Worm (Caenorhabditis elegans) whole organism, L4 larva: ENCODE measurements around the gene syg-1.

Experiments
- F10B5.3 ChIP-seq: sonication (generic microtip); optimal IDR thresholded peaks from 2 replicates; lab custom pipeline; 2016; ENCODE audit warnings: mild to moderate bottlenecking, missing genetic modification characterization, missing compliant biosample characterization
- R02D3.7 ChIP-seq: fragments of 150-350 bp; sonication (generic microtip); optimal IDR thresholded peaks from 3 replicates; lab custom pipeline; 2014; ENCODE audit warnings: missing biosample characterization, missing genetic modification characterization
- Y105C5A.15 ChIP-seq: fragments of 200-800 bp; sonication (Bioruptor generic); IDR thresholded peaks from 2 replicates; pipeline ENCODE4 v1.3.6; 2022; ENCODE audit warnings: missing genetic modification characterization, missing compliant biosample characterization
- Y48G9A.11 ChIP-seq: fragments of 200-800 bp; sonication (Bioruptor generic); IDR thresholded peaks from 2 replicates; pipeline ENCODE4 v1.3.6; 2022; ENCODE audit warnings: missing genetic modification reagents, missing genetic modification characterization, missing compliant biosample characterization
- Y5F2A.4 ChIP-seq: fragments of 200-800 bp; sonication (Bioruptor generic); optimal IDR thresholded peaks from 2 replicates; lab custom pipeline; 2018; ENCODE audit warnings: mild to moderate bottlenecking, missing genetic modification characterization, missing compliant biosample characterization
- ama-1 ChIP-seq: fragments of 150-350 bp; optimal IDR thresholded peaks from 2 replicates; lab custom pipeline; 2014; ENCODE audit warnings: inconsistent platforms, mixed read lengths
- arid-1 ChIP-seq: fragments of 200-800 bp; sonication (Bioruptor generic); conservative IDR thresholded peaks from 2 replicates; pipeline ENCODE4 v1.3.6; 2022; ENCODE audit warnings: missing genetic modification reagents, missing genetic modification characterization, missing compliant biosample characterization
- attf-4 ChIP-seq: sonication (generic microtip); optimal IDR thresholded peaks from 3 replicates; lab custom pipeline; 2017; ENCODE audit warnings: missing biosample characterization, missing genetic modification characterization
- ceh-28 ChIP-seq: fragments of 150-350 bp; optimal IDR thresholded peaks from 2 replicates; lab custom pipeline; 2014; ENCODE audit warnings: missing biosample characterization, missing genetic modification reagents, missing genetic modification characterization
- ceh-62 ChIP-seq: sonication (generic microtip); optimal IDR thresholded peaks from 2 replicates; lab custom pipeline; 2017; ENCODE audit warnings: missing biosample characterization, missing genetic modification characterization
- ceh-82 ChIP-seq: sonication (generic microtip); optimal IDR thresholded peaks from 2 replicates; lab custom pipeline; 2017; ENCODE audit warnings: missing biosample characterization, missing genetic modification characterization
- cey-2 ChIP-seq: sonication (generic microtip); optimal IDR thresholded peaks from 3 replicates; lab custom pipeline; 2017; ENCODE audit warnings: missing genetic modification characterization, mild to moderate bottlenecking, missing compliant biosample characterization, antibody characterized with exemption, borderline replicate concordance; ENCODE audit not compliant: insufficient read depth
- ctbp-1 ChIP-seq: fragments of 200-800 bp; sonication (Bioruptor generic); IDR thresholded peaks from 2 replicates; pipeline ENCODE4 v1.3.6; 2022; ENCODE audit warnings: missing genetic modification reagents, missing genetic modification characterization, missing compliant biosample characterization
- daf-16 ChIP-seq, 3 experiments: sonication (generic microtip); optimal IDR thresholded peaks; 2 replicates each; lab custom pipeline; 2016 to 2017; ENCODE audit warnings: missing genetic modification characterization in 3 of 3, missing genetic modification reagents in 3 of 3, mild to moderate bottlenecking in 2 of 3, missing compliant biosample characterization in 2 of 3, missing biosample characterization in 1 of 3, moderate library complexity in 1 of 3
- daf-19 ChIP-seq: fragments of 200-800 bp; sonication (Bioruptor generic); conservative IDR thresholded peaks from 2 replicates; pipeline ENCODE4 v1.3.6; 2022; ENCODE audit warnings: missing genetic modification characterization, missing compliant biosample characterization
- dmd-8 ChIP-seq: fragments of 200-800 bp; sonication (Bioruptor generic); IDR thresholded peaks from 2 replicates; pipeline ENCODE4 v1.3.6; 2022; ENCODE audit warnings: missing genetic modification characterization, missing compliant biosample characterization
- duxl-1 ChIP-seq: sonication (generic microtip); optimal IDR thresholded peaks from 2 replicates; lab custom pipeline; 2016; ENCODE audit warnings: mild to moderate bottlenecking, missing genetic modification characterization, moderate library complexity, missing compliant biosample characterization; ENCODE audit not compliant: poor library complexity
- egl-27 ChIP-seq: sonication (generic microtip); optimal IDR thresholded peaks from 3 replicates; lab custom pipeline; 2017; ENCODE audit warnings: missing biosample characterization, missing genetic modification reagents, missing genetic modification characterization
- egl-43 ChIP-seq: fragments of 200-800 bp; sonication (Bioruptor generic); IDR thresholded peaks from 2 replicates; pipeline ENCODE4 v1.3.6; 2022; ENCODE audit warnings: missing genetic modification reagents, missing genetic modification characterization, missing compliant biosample characterization
- fos-1 ChIP-seq: fragments of 150-350 bp; optimal IDR thresholded peaks from 2 replicates; lab custom pipeline; 2014; ENCODE audit warnings: missing biosample characterization, missing genetic modification characterization
- gei-8 ChIP-seq: fragments of 200-800 bp; sonication (Bioruptor generic); optimal IDR thresholded peaks from 2 replicates; lab custom pipeline; 2018; ENCODE audit warnings: mild to moderate bottlenecking, missing genetic modification characterization, missing compliant biosample characterization
- hif-1 ChIP-seq, 2 experiments: sonication (generic microtip); optimal IDR thresholded peaks; 2 replicates each; lab custom pipeline; 2016 to 2017; ENCODE audit warnings: missing compliant biosample characterization in 2 of 2, missing genetic modification characterization in 2 of 2, missing genetic modification reagents in 2 of 2, missing genotype in 2 of 2, mild to moderate bottlenecking in 1 of 2
- hlh-11 ChIP-seq: fragments of 200-800 bp; sonication (Bioruptor generic); optimal IDR thresholded peaks from 2 replicates; lab custom pipeline; 2018; ENCODE audit warnings: mild to moderate bottlenecking, missing genetic modification characterization, missing compliant biosample characterization
- jun-1 ChIP-seq: fragments of 150-350 bp; optimal IDR thresholded peaks from 2 replicates; lab custom pipeline; 2014; ENCODE audit warnings: missing biosample characterization, missing genetic modification reagents, missing genetic modification characterization
- lim-7 ChIP-seq: fragments of 200-800 bp; sonication (Bioruptor generic); IDR thresholded peaks from 2 replicates; pipeline ENCODE4 v1.3.6; 2022; ENCODE audit warnings: missing genetic modification characterization, missing compliant biosample characterization
- lin-1 ChIP-seq: fragments of 200-800 bp; sonication (Bioruptor generic); IDR thresholded peaks from 2 replicates; pipeline ENCODE4 v1.3.6; 2022; ENCODE audit warnings: missing genetic modification reagents, missing genetic modification characterization, missing compliant biosample characterization
- lin-15B ChIP-seq: fragments of 150-350 bp; sonication (generic microtip); optimal IDR thresholded peaks from 3 replicates; lab custom pipeline; 2014; ENCODE audit warnings: missing biosample characterization, missing genetic modification characterization
- lin-29 ChIP-seq: fragments of 200-800 bp; sonication (Bioruptor generic); IDR thresholded peaks from 2 replicates; pipeline ENCODE4 v1.3.6; 2022; ENCODE audit warnings: missing genetic modification reagents, missing genetic modification characterization, missing compliant biosample characterization
- lin-38 ChIP-seq: fragments of 200-800 bp; sonication (Bioruptor generic); IDR thresholded peaks from 2 replicates; pipeline ENCODE4 v1.3.6; 2022; ENCODE audit warnings: missing genetic modification reagents, missing genetic modification characterization, missing compliant biosample characterization
- madf-5 ChIP-seq, 2 experiments: fragments of 200-800 bp; sonication (Bioruptor generic); IDR thresholded peaks; 2 replicates each; pipeline ENCODE4 v1.3.6; 2022; ENCODE audit warnings: missing compliant biosample characterization in 2 of 2, missing genetic modification characterization in 2 of 2
- mdl-1 ChIP-seq, 2 experiments: fragments of 150-350 bp in 1 of 2; sonication (generic microtip) in 1 of 2; optimal IDR thresholded peaks; 2 replicates each; lab custom pipeline; 2014 to 2017; ENCODE audit warnings: missing biosample characterization in 2 of 2, missing genetic modification characterization in 2 of 2
- mdt-29 ChIP-seq: fragments of 200-800 bp; sonication (Bioruptor generic); IDR thresholded peaks from 2 replicates; pipeline ENCODE4 v1.3.6; 2022; ENCODE audit warnings: missing genetic modification reagents, missing genetic modification characterization, missing compliant biosample characterization
- mes-2 ChIP-seq: sonication (generic microtip); optimal IDR thresholded peaks from 2 replicates; lab custom pipeline; 2016; ENCODE audit warnings: missing genotype, mild to moderate bottlenecking, missing genetic modification characterization, missing compliant biosample characterization; ENCODE audit not compliant: poor library complexity, severe bottlenecking
- nhr-10 ChIP-seq: fragments of 150-350 bp; optimal IDR thresholded peaks from 2 replicates; lab custom pipeline; 2014; ENCODE audit warnings: missing biosample characterization, missing genetic modification characterization
- nhr-11 ChIP-seq: fragments of 150-350 bp; optimal IDR thresholded peaks from 2 replicates; lab custom pipeline; 2014; ENCODE audit warnings: missing biosample characterization, missing genetic modification characterization
- nhr-111 ChIP-seq: fragments of 200-800 bp; sonication (Bioruptor generic); optimal IDR thresholded peaks from 2 replicates; lab custom pipeline; 2018; ENCODE audit warnings: mild to moderate bottlenecking, missing genetic modification characterization, missing compliant biosample characterization
- nhr-41 ChIP-seq: fragments of 200-800 bp; sonication (Bioruptor generic); IDR thresholded peaks from 2 replicates; pipeline ENCODE4 v1.3.6; 2022; ENCODE audit warnings: missing genetic modification reagents, missing genetic modification characterization, missing compliant biosample characterization
- nhr-6 ChIP-seq: fragments of 150-350 bp; optimal IDR thresholded peaks from 2 replicates; lab custom pipeline; 2014; ENCODE audit warnings: missing biosample characterization, missing genetic modification characterization
- nhr-77 ChIP-seq: fragments of 150-350 bp; optimal IDR thresholded peaks from 2 replicates; lab custom pipeline; 2014; ENCODE audit warnings: missing biosample characterization, missing genetic modification characterization
- sdz-12 ChIP-seq: fragments of 200-800 bp; sonication (Bioruptor generic); optimal IDR thresholded peaks from 2 replicates; lab custom pipeline; 2018; ENCODE audit warnings: mild to moderate bottlenecking, missing genetic modification characterization, missing compliant biosample characterization
- skn-1 ChIP-seq: fragments of 150-350 bp; optimal IDR thresholded peaks from 2 replicates; lab custom pipeline; 2014; ENCODE audit warnings: missing biosample characterization, missing genetic modification characterization
- snpc-4 ChIP-seq: fragments of 150-350 bp; optimal IDR thresholded peaks from 2 replicates; lab custom pipeline; 2014; ENCODE audit warnings: missing biosample characterization, missing genetic modification characterization
- spr-1 ChIP-seq: sonication (generic microtip); optimal IDR thresholded peaks from 2 replicates; lab custom pipeline; 2016; ENCODE audit warnings: mild to moderate bottlenecking, missing genetic modification characterization, missing compliant biosample characterization
- tag-97 ChIP-seq: fragments of 200-800 bp; sonication (Bioruptor generic); IDR thresholded peaks from 2 replicates; pipeline ENCODE4 v1.3.6; 2022; ENCODE audit warnings: missing genetic modification characterization, missing compliant biosample characterization
- unc-130 ChIP-seq: sonication (generic microtip); optimal IDR thresholded peaks from 2 replicates; lab custom pipeline; 2016; ENCODE audit warnings: missing genetic modification reagents, missing genetic modification characterization, missing compliant biosample characterization
- vab-7 ChIP-seq: fragments of 200-800 bp; sonication (Bioruptor generic); IDR thresholded peaks from 2 replicates; pipeline ENCODE4 v1.3.6; 2022; ENCODE audit warnings: missing genetic modification reagents, missing genetic modification characterization, missing compliant biosample characterization
- zag-1 ChIP-seq: fragments of 150-350 bp; optimal IDR thresholded peaks from 2 replicates; lab custom pipeline; 2014; ENCODE audit warnings: missing biosample characterization, missing genetic modification characterization
- zip-11 ChIP-seq: fragments of 200-800 bp; sonication (Bioruptor generic); IDR thresholded peaks from 2 replicates; pipeline ENCODE4 v1.3.6; 2022; ENCODE audit warnings: missing genetic modification characterization, missing compliant biosample characterization
- zip-2 ChIP-seq: fragments of 150-350 bp; optimal IDR thresholded peaks from 2 replicates; lab custom pipeline; 2014; ENCODE audit warnings: missing biosample characterization, missing genetic modification characterization
- ztf-11 ChIP-seq: fragments of 150-350 bp; optimal IDR thresholded peaks from 2 replicates; lab custom pipeline; 2014; ENCODE audit warnings: missing biosample characterization, missing genetic modification characterization
- ztf-7 ChIP-seq: fragments of 150-350 bp; optimal IDR thresholded peaks from 2 replicates; lab custom pipeline; 2014; ENCODE audit warnings: missing biosample characterization, missing genetic modification characterization

Gene syg-1

ce11 chrX:2549322-2549721 lies 34.2 kb upstream of the syg-1 start (continued):
- peak; percentile 60 for TF ChIP-seq nhr-77 (tag; lab: Kevin White, UChicago)
- TF ChIP-seq nhr-11 (tag; lab: Kevin White, UChicago), result peak; percentile 75
- TF ChIP-seq spr-1 (tag; lab: Kevin White, UChicago), result peak; percentile 66
- TF ChIP-seq unc-130 (GFP tag; lab: Kevin White, UChicago), result peak; percentile 46
- TF ChIP-seq zip-2 (tag; lab: Kevin White, UChicago), result peak; percentile 57
- no peak for TF ChIP-seq fos-1
- no peak for TF ChIP-seq nhr-10 (tag; lab: Kevin White, UChicago)
- 0 out of 2 replicates have a peak, but pooled peaks have one; percentile 64 for TF ChIP-seq zip-11 (GFP tag; lab: Robert Waterston, UW)
- peak; percentile 87 for TF ChIP-seq vab-7
- TF ChIP-seq F10B5.3, result peak; percentile 61
- no peak for TF ChIP-seq egl-27 (tag; lab: Kevin White, UChicago)
- no peak for TF ChIP-seq ztf-11 (tag; lab: Kevin White, UChicago)
- no peak for TF ChIP-seq ceh-28 (tag; lab: Kevin White, UChicago)
- TF ChIP-seq madf-5 (GFP tag; IDR thresholded peaks at IDR 0.05; lab: Robert Waterston, UW), result peak; percentile 68 to 91; a peak in 2 of 4 replicates
- TF ChIP-seq daf-19, result peak; percentile 79
- peak; percentile 58 to 91 for TF ChIP-seq daf-16 (GFP tag; optimal IDR thresholded peaks at IDR 0.05; lab: Kevin White, UChicago)
- TF ChIP-seq daf-16 (tag; optimal IDR thresholded peaks at IDR 0.05; lab: Kevin White, UChicago), result peak; percentile 85
- peak; percentile 88 for TF ChIP-seq nhr-41 (GFP tag; lab: Robert Waterston, UW)
- TF ChIP-seq Y48G9A.11 (GFP tag; lab: Robert Waterston, UW), result peak; percentile 77
- no peak for TF ChIP-seq zag-1 (tag; lab: Kevin White, UChicago)
- TF ChIP-seq nhr-6, result peak; percentile 64
- no peak for TF ChIP-seq skn-1
- TF ChIP-seq gei-8, result peak; percentile 75
- peak; percentile 73 for TF ChIP-seq arid-1 (GFP tag; lab: Robert Waterston, UW)
- peak; percentile 58 for TF ChIP-seq jun-1
- no peak for TF ChIP-seq ceh-82
- peak; percentile 83 for TF ChIP-seq ctbp-1 (GFP tag; lab: Robert Waterston, UW)
- TF ChIP-seq mdl-1 (tag; optimal IDR thresholded peaks at IDR 0.05; lab: Kevin White, UChicago), result peak in 1 of 2 experiments; percentile 23
- 0 out of 2 replicates have a peak, but pooled peaks have one; percentile 47 for TF ChIP-seq mdt-29 (GFP tag; lab: Robert Waterston, UW)
- TF ChIP-seq dmd-8 (GFP tag; lab: Robert Waterston, UW), result peak; percentile 89
- TF ChIP-seq lin-1, result peak; percentile 91
- peak; percentile 92 for TF ChIP-seq egl-43 (GFP tag; lab: Robert Waterston, UW)
- peak; percentile 75 for TF ChIP-seq hlh-11 (tag; lab: Kevin White, UChicago)
- TF ChIP-seq lim-7 (GFP tag; lab: Robert Waterston, UW), result peak; percentile 81
- peak; percentile 69 for TF ChIP-seq lin-38
- TF ChIP-seq R02D3.7 (tag; lab: Kevin White, UChicago), result no peak
- no peak for TF ChIP-seq ama-1
- TF ChIP-seq cey-2 (tag; lab: Kevin White, UChicago), result no peak
- peak; percentile 43 to 68 for TF ChIP-seq hif-1 (tag; optimal IDR thresholded peaks at IDR 0.05; lab: Kevin White, UChicago)
- TF ChIP-seq duxl-1, result peak; percentile 34
- peak; percentile 46; the same call in 1 of the 2 replicates for TF ChIP-seq Y105C5A.15
- no peak for TF ChIP-seq ceh-62
- TF ChIP-seq sdz-12 (GFP tag; lab: Kevin White, UChicago), result peak; percentile 62
- TF ChIP-seq lin-29 (GFP tag; lab: Robert Waterston, UW), result no peak; the same call in 1 of the 2 replicates
- TF ChIP-seq nhr-111 (GFP tag; lab: Kevin White, UChicago), result peak; percentile 11
- TF ChIP-seq mes-2 (tag; lab: Kevin White, UChicago), result peak; percentile 74
- TF ChIP-seq snpc-4, result no peak
- peak; percentile 33 for TF ChIP-seq ztf-7 (tag; lab: Kevin White, UChicago)
- TF ChIP-seq lin-15B (tag; lab: Kevin White, UChicago), result no peak
- TF ChIP-seq Y5F2A.4 (GFP tag; lab: Kevin White, UChicago), result peak; percentile 45
- no peak for TF ChIP-seq attf-4 (tag; lab: Kevin White, UChicago)
- no peak for TF ChIP-seq tag-97 (GFP tag; lab: Robert Waterston, UW)
